Worm (Caenorhabditis elegans) whole organism, L4 larva: ENCODE data around the gene Y55F3AM.13.
A peak's percentile ranks its signal among the peaks of the same experiment; 100 is the strongest.

Source experiments
- D1046.2 ChIP-seq: fragments of 200-800 bp; sonication (Bioruptor generic); IDR thresholded peaks from 2 replicates; pipeline ENCODE4 v1.3.6; 2022; ENCODE audit warnings: missing genetic modification characterization, missing compliant biosample characterization
- F26F4.8 ChIP-seq: fragments of 200-800 bp; sonication (Bioruptor generic); conservative IDR thresholded peaks from 2 replicates; pipeline ENCODE4 v1.3.6; 2022; ENCODE audit warnings: missing genetic modification characterization, missing compliant biosample characterization
- Y105C5A.15 ChIP-seq: fragments of 200-800 bp; sonication (Bioruptor generic); IDR thresholded peaks from 2 replicates; pipeline ENCODE4 v1.3.6; 2022; ENCODE audit warnings: missing genetic modification characterization, missing compliant biosample characterization
- Y5F2A.4 ChIP-seq: fragments of 200-800 bp; sonication (Bioruptor generic); optimal IDR thresholded peaks from 2 replicates; lab custom pipeline; 2018; ENCODE audit warnings: mild to moderate bottlenecking, missing genetic modification characterization, missing compliant biosample characterization
- Y75B8A.6 ChIP-seq: fragments of 200-800 bp; sonication (Bioruptor generic); IDR thresholded peaks from 2 replicates; pipeline ENCODE4 v1.3.6; 2022; ENCODE audit warnings: missing genetic modification reagents, missing genetic modification characterization, missing compliant biosample characterization
- ZK546.5 ChIP-seq, 2 experiments: sonication (generic microtip); optimal IDR thresholded peaks; 2 replicates each; lab custom pipeline; 2017; ENCODE audit warnings: missing biosample characterization in 2 of 2, missing genetic modification characterization in 2 of 2
- ama-1 ChIP-seq: fragments of 150-350 bp; optimal IDR thresholded peaks from 2 replicates; lab custom pipeline; 2014; ENCODE audit warnings: inconsistent platforms, mixed read lengths
- arid-1 ChIP-seq: fragments of 200-800 bp; sonication (Bioruptor generic); conservative IDR thresholded peaks from 2 replicates; pipeline ENCODE4 v1.3.6; 2022; ENCODE audit warnings: missing genetic modification reagents, missing genetic modification characterization, missing compliant biosample characterization
- attf-4 ChIP-seq: sonication (generic microtip); optimal IDR thresholded peaks from 3 replicates; lab custom pipeline; 2017; ENCODE audit warnings: missing biosample characterization, missing genetic modification characterization
- ceh-20 ChIP-seq: fragments of 200-800 bp; sonication (Bioruptor generic); IDR thresholded peaks from 2 replicates; pipeline ENCODE4 v1.3.6; 2022; ENCODE audit warnings: missing genetic modification reagents, missing genetic modification characterization, missing compliant biosample characterization
- ceh-28 ChIP-seq: fragments of 150-350 bp; optimal IDR thresholded peaks from 2 replicates; lab custom pipeline; 2014; ENCODE audit warnings: missing biosample characterization, missing genetic modification reagents, missing genetic modification characterization
- ceh-62 ChIP-seq: sonication (generic microtip); optimal IDR thresholded peaks from 2 replicates; lab custom pipeline; 2017; ENCODE audit warnings: missing biosample characterization, missing genetic modification characterization
- ces-1 ChIP-seq: fragments of 150-350 bp; sonication (generic microtip); optimal IDR thresholded peaks from 4 replicates; lab custom pipeline; 2014; ENCODE audit warnings: missing biosample characterization, missing genetic modification reagents, missing genetic modification characterization
- ctbp-1 ChIP-seq: fragments of 200-800 bp; sonication (Bioruptor generic); IDR thresholded peaks from 2 replicates; pipeline ENCODE4 v1.3.6; 2022; ENCODE audit warnings: missing genetic modification reagents, missing genetic modification characterization, missing compliant biosample characterization
- daf-16 ChIP-seq, 3 experiments: sonication (generic microtip); optimal IDR thresholded peaks; 2 replicates each; lab custom pipeline; 2016 to 2017; ENCODE audit warnings: missing genetic modification characterization in 3 of 3, missing genetic modification reagents in 3 of 3, mild to moderate bottlenecking in 2 of 3, missing compliant biosample characterization in 2 of 3, missing biosample characterization in 1 of 3, moderate library complexity in 1 of 3
- daf-19 ChIP-seq: fragments of 200-800 bp; sonication (Bioruptor generic); conservative IDR thresholded peaks from 2 replicates; pipeline ENCODE4 v1.3.6; 2022; ENCODE audit warnings: missing genetic modification characterization, missing compliant biosample characterization
- dmd-6 ChIP-seq: fragments of 200-800 bp; sonication (Bioruptor generic); IDR thresholded peaks from 2 replicates; pipeline ENCODE4 v1.3.6; 2022; ENCODE audit warnings: missing genetic modification reagents, missing genetic modification characterization, missing compliant biosample characterization
- dpl-1 ChIP-seq: fragments of 150-350 bp; optimal IDR thresholded peaks from 2 replicates; lab custom pipeline; 2014; ENCODE audit warnings: missing biosample characterization, missing genetic modification reagents, missing genetic modification characterization
- duxl-1 ChIP-seq: sonication (generic microtip); optimal IDR thresholded peaks from 2 replicates; lab custom pipeline; 2016; ENCODE audit warnings: mild to moderate bottlenecking, missing genetic modification characterization, moderate library complexity, missing compliant biosample characterization; ENCODE audit not compliant: poor library complexity
- dve-1 ChIP-seq: sonication (generic microtip); optimal IDR thresholded peaks from 2 replicates; lab custom pipeline; 2017; ENCODE audit warnings: antibody characterized with exemption, mild to moderate bottlenecking, missing genetic modification characterization, missing compliant biosample characterization; ENCODE audit not compliant: insufficient read depth
- egl-27 ChIP-seq: sonication (generic microtip); optimal IDR thresholded peaks from 3 replicates; lab custom pipeline; 2017; ENCODE audit warnings: missing biosample characterization, missing genetic modification reagents, missing genetic modification characterization
- fkh-10 ChIP-seq: fragments of 150-350 bp; optimal IDR thresholded peaks from 2 replicates; lab custom pipeline; 2014; ENCODE audit warnings: missing biosample characterization, missing genetic modification reagents, missing genetic modification characterization
- fos-1 ChIP-seq: fragments of 150-350 bp; optimal IDR thresholded peaks from 2 replicates; lab custom pipeline; 2014; ENCODE audit warnings: missing biosample characterization, missing genetic modification characterization
- hif-1 ChIP-seq, 2 experiments: sonication (generic microtip); optimal IDR thresholded peaks; 2 replicates each; lab custom pipeline; 2016 to 2017; ENCODE audit warnings: missing compliant biosample characterization in 2 of 2, missing genetic modification characterization in 2 of 2, missing genetic modification reagents in 2 of 2, missing genotype in 2 of 2, mild to moderate bottlenecking in 1 of 2
- hlh-11 ChIP-seq: fragments of 200-800 bp; sonication (Bioruptor generic); optimal IDR thresholded peaks from 2 replicates; lab custom pipeline; 2018; ENCODE audit warnings: mild to moderate bottlenecking, missing genetic modification characterization, missing compliant biosample characterization
- hlh-30 ChIP-seq: sonication (generic microtip); optimal IDR thresholded peaks from 2 replicates; lab custom pipeline; 2017; ENCODE audit warnings: antibody characterized with exemption, mild to moderate bottlenecking, missing genetic modification characterization, missing compliant biosample characterization; ENCODE audit not compliant: insufficient read depth
- lim-7 ChIP-seq: fragments of 200-800 bp; sonication (Bioruptor generic); IDR thresholded peaks from 2 replicates; pipeline ENCODE4 v1.3.6; 2022; ENCODE audit warnings: missing genetic modification characterization, missing compliant biosample characterization
- lin-13 ChIP-seq: fragments of 150-350 bp; optimal IDR thresholded peaks from 2 replicates; lab custom pipeline; 2014; ENCODE audit warnings: missing biosample characterization, missing genetic modification reagents, missing genetic modification characterization
- lsy-2 ChIP-seq, 2 experiments: fragments of 150-350 bp in 1 of 2; sonication (generic microtip) in 1 of 2; optimal IDR thresholded peaks; 2 replicates each; lab custom pipeline; 2014 to 2017; ENCODE audit warnings: missing biosample characterization in 2 of 2, missing genetic modification characterization in 2 of 2
- mep-1 ChIP-seq: fragments of 150-350 bp; sonication (generic microtip); optimal IDR thresholded peaks from 3 replicates; lab custom pipeline; 2014; ENCODE audit warnings: missing biosample characterization, missing genetic modification characterization
- mxl-3 ChIP-seq: fragments of 200-800 bp; sonication (Bioruptor generic); optimal IDR thresholded peaks from 2 replicates; lab custom pipeline; 2018; ENCODE audit warnings: mild to moderate bottlenecking, missing genetic modification characterization, missing compliant biosample characterization
- nhr-11 ChIP-seq: fragments of 150-350 bp; optimal IDR thresholded peaks from 2 replicates; lab custom pipeline; 2014; ENCODE audit warnings: missing biosample characterization, missing genetic modification characterization
- nhr-111 ChIP-seq: fragments of 200-800 bp; sonication (Bioruptor generic); optimal IDR thresholded peaks from 2 replicates; lab custom pipeline; 2018; ENCODE audit warnings: mild to moderate bottlenecking, missing genetic modification characterization, missing compliant biosample characterization
- nhr-237 ChIP-seq: sonication (generic microtip); optimal IDR thresholded peaks from 2 replicates; lab custom pipeline; 2017; ENCODE audit warnings: missing biosample characterization, missing genetic modification characterization
- nhr-25 ChIP-seq: sonication (generic microtip); optimal IDR thresholded peaks from 2 replicates; lab custom pipeline; 2017; ENCODE audit warnings: missing genetic modification characterization, mild to moderate bottlenecking, missing compliant biosample characterization, antibody characterized with exemption, moderate library complexity, borderline replicate concordance; ENCODE audit not compliant: insufficient read depth
- nhr-28 ChIP-seq: fragments of 150-350 bp; optimal IDR thresholded peaks from 2 replicates; lab custom pipeline; 2014; ENCODE audit warnings: missing biosample characterization, missing genetic modification characterization
- nhr-48 ChIP-seq: sonication (generic microtip); optimal IDR thresholded peaks from 2 replicates; lab custom pipeline; 2016; ENCODE audit warnings: mild to moderate bottlenecking, missing genetic modification characterization, missing compliant biosample characterization
- nhr-6 ChIP-seq: fragments of 150-350 bp; optimal IDR thresholded peaks from 2 replicates; lab custom pipeline; 2014; ENCODE audit warnings: missing biosample characterization, missing genetic modification characterization
- nhr-76 ChIP-seq: fragments of 150-350 bp; optimal IDR thresholded peaks from 2 replicates; lab custom pipeline; 2014; ENCODE audit warnings: missing biosample characterization, missing genetic modification characterization
- pha-4 ChIP-seq, 2 experiments: fragments of 150-350 bp in 1 of 2; fragments of 200-800 bp in 1 of 2; sonication (Bioruptor generic) in 1 of 2; IDR thresholded peaks in 1 of 2; optimal IDR thresholded peaks in 1 of 2; 2 replicates each; pipeline versions ENCODE4 v1.3.6 to Lab custom; 2014 to 2022; ENCODE audit warnings: missing genetic modification characterization in 2 of 2, missing genetic modification reagents in 2 of 2, missing biosample characterization in 1 of 2, missing compliant biosample characterization in 1 of 2
- php-3 ChIP-seq: fragments of 200-800 bp; sonication (Bioruptor generic); IDR thresholded peaks from 2 replicates; pipeline ENCODE4 v1.3.6; 2022; ENCODE audit warnings: missing genetic modification reagents, missing genetic modification characterization, missing compliant biosample characterization
- pqm-1 ChIP-seq: sonication (generic microtip); optimal IDR thresholded peaks from 2 replicates; lab custom pipeline; 2017; ENCODE audit warnings: missing biosample characterization, missing genetic modification characterization
- rbr-2 ChIP-seq: sonication (generic microtip); optimal IDR thresholded peaks from 2 replicates; lab custom pipeline; 2016; ENCODE audit warnings: missing genotype, missing genetic modification characterization, missing compliant biosample characterization
- saeg-2 ChIP-seq: fragments of 200-800 bp; sonication (Bioruptor generic); IDR thresholded peaks from 2 replicates; pipeline ENCODE4 v1.3.6; 2022; ENCODE audit warnings: missing genetic modification reagents, missing genetic modification characterization, missing compliant biosample characterization
- skn-1 ChIP-seq: fragments of 150-350 bp; optimal IDR thresholded peaks from 2 replicates; lab custom pipeline; 2014; ENCODE audit warnings: missing biosample characterization, missing genetic modification characterization
- tag-97 ChIP-seq: fragments of 200-800 bp; sonication (Bioruptor generic); IDR thresholded peaks from 2 replicates; pipeline ENCODE4 v1.3.6; 2022; ENCODE audit warnings: missing genetic modification characterization, missing compliant biosample characterization
- unc-62 ChIP-seq, 3 experiments: fragments of 150-350 bp in 1 of 3; sonication (generic microtip); optimal IDR thresholded peaks in 2 of 3; peaks in 1 of 3; 1 replicate in 1 of 3; 2 replicates in 2 of 3; lab custom pipeline; 2014 to 2017; ENCODE audit warnings: missing biosample characterization in 3 of 3, missing genetic modification characterization in 3 of 3, missing genetic modification reagents in 3 of 3, missing genotype in 1 of 3
- vab-7 ChIP-seq: fragments of 200-800 bp; sonication (Bioruptor generic); IDR thresholded peaks from 2 replicates; pipeline ENCODE4 v1.3.6; 2022; ENCODE audit warnings: missing genetic modification reagents, missing genetic modification characterization, missing compliant biosample characterization
- zfp-3 ChIP-seq: fragments of 200-800 bp; sonication (Bioruptor generic); conservative IDR thresholded peaks from 2 replicates; pipeline ENCODE4 v1.3.6; 2022; ENCODE audit warnings: missing genetic modification reagents, missing genetic modification characterization, missing compliant biosample characterization

Y55F3AM.13 gene

DNA sequence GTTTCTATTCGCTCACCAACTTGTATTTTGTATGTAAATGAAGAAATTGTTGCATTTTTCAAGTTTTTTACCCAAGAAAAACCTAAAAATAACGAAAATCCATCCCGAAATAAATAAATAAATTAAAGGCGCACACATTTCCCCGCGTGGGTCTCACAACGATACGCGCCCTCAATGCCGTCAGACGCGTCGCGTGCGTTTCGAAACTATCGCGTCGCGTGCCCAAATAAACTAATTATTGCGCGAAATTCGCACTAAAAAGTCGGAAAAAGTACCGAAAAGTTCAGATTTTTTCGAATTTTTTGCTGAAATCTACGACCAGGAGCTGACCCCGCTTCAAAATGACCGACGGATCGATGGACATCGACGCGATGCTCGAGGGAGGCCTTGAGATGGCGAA lies 43.7 kb downstream of the Y55F3AM.13 start, which contains the start of gene rbm-39 (continued):
- TF ChIP-seq pha-4 (GFP tag; IDR thresholded peaks at IDR 0.05; lab: Robert Waterston, UW) (peak; percentile 17; the same call in 1 of the 2 replicates), pha-4 (tag; optimal IDR thresholded peaks at IDR 0.05; lab: Kevin White, UChicago) (no peak), nhr-6 (tag; lab: Kevin White, UChicago) (peak; percentile 77), Y105C5A.15 (0 out of 2 replicates have a peak, but pooled peaks have one; percentile 39), php-3 (GFP tag; lab: Robert Waterston, UW) (no peak), duxl-1 (tag; lab: Kevin White, UChicago) (no peak), arid-1 (peak; percentile 79), mxl-3 (GFP tag; lab: Kevin White, UChicago) (peak; percentile 29), skn-1 (tag; lab: Kevin White, UChicago) (no peak), dve-1 (tag; lab: Kevin White, UChicago) (peak; percentile 37), daf-16 (GFP tag; optimal IDR thresholded peaks at IDR 0.05; lab: Kevin White, UChicago) (peak; percentile 21 to 53), daf-16 (tag; optimal IDR thresholded peaks at IDR 0.05; lab: Kevin White, UChicago) (peak; percentile 55), pqm-1 (tag; lab: Kevin White, UChicago) (no peak), daf-19 (GFP tag; lab: Robert Waterston, UW) (0 out of 2 replicates have a peak, but pooled peaks have one; percentile 39), nhr-28 (tag; lab: Kevin White, UChicago) (peak; percentile 36), lsy-2 (tag; optimal IDR thresholded peaks at IDR 0.05; lab: Kevin White, UChicago) (peak; percentile 58 to 91), ces-1 (no peak), ZK546.5 (tag; optimal IDR thresholded peaks at IDR 0.05; lab: Kevin White, UChicago) (peak in 1 of 2 experiments; percentile 21), F26F4.8 (GFP tag; lab: Robert Waterston, UW) (no peak), ceh-62 (tag; lab: Kevin White, UChicago) (no peak), rbr-2 (tag; lab: Kevin White, UChicago) (peak; percentile 75), nhr-11 (tag; lab: Kevin White, UChicago) (peak; percentile 55), ctbp-1 (GFP tag; lab: Robert Waterston, UW) (no peak), hlh-30 (peak; percentile 90), Y5F2A.4 (no peak), zfp-3 (GFP tag; lab: Robert Waterston, UW) (peak; percentile 76; the same call in 1 of the 2 replicates), vab-7 (GFP tag; lab: Robert Waterston, UW) (no peak), dmd-6 (peak; percentile 42), nhr-111 (GFP tag; lab: Kevin White, UChicago) (no peak), hif-1 (tag; optimal IDR thresholded peaks at IDR 0.05; lab: Kevin White, UChicago) (peak in 1 of 2 experiments; percentile 95), ceh-20 (GFP tag; lab: Robert Waterston, UW) (0 out of 2 replicates have a peak, but pooled peaks have one; percentile 20), nhr-25 (tag; lab: Kevin White, UChicago) (peak; percentile 43), ceh-28 (no peak), egl-27 (no peak), dpl-1 (GFP tag; lab: Kevin White, UChicago) (peak; percentile 81), nhr-237 (tag; lab: Kevin White, UChicago) (no peak), attf-4 (tag; lab: Kevin White, UChicago) (no peak), D1046.2 (no peak), hlh-11 (tag; lab: Kevin White, UChicago) (peak; percentile 77), nhr-76 (no peak), unc-62 (GFP tag; optimal IDR thresholded peaks at IDR 0.05 in 1 of 2; lab: Kevin White, UChicago) (peak in 1 of 2 experiments; percentile 32), unc-62 (tag; optimal IDR thresholded peaks at IDR 0.05; lab: Kevin White, UChicago) (no peak), Y75B8A.6 (GFP tag; lab: Robert Waterston, UW) (no peak), fos-1 (tag; lab: Kevin White, UChicago) (no peak), lin-13 (GFP tag; lab: Kevin White, UChicago) (peak; percentile 81), tag-97 (GFP tag; lab: Robert Waterston, UW) (no peak), fkh-10 (GFP tag; lab: Kevin White, UChicago) (no peak), mep-1 (tag; lab: Kevin White, UChicago) (peak; percentile 90), ama-1 (lab: Kevin White, UChicago) (peak; percentile 90), lim-7 (GFP tag; lab: Robert Waterston, UW) (no peak), saeg-2 (GFP tag; lab: Robert Waterston, UW) (no peak), nhr-48 (no peak)
